Fruit fly (Drosophila melanogaster): ENCODE data around the gene CG15269.

dm6 chr2L:15067832-15068231 is 41.4 kb upstream of the CG15269 start:
- TF ChIP-seq CG8301 (tag; optimal IDR thresholded peaks at IDR 0.05), result no peak
- TF ChIP-seq CG9948 (tag; optimal IDR thresholded peaks at IDR 0.05), result no peak
- TF ChIP-seq CG8159 (tag; optimal IDR thresholded peaks at IDR 0.05), result no peak
- TF ChIP-seq CG14655 (GFP tag; optimal IDR thresholded peaks at IDR 0.05), result no peak
- TF ChIP-seq EcR (GFP tag; optimal IDR thresholded peaks at IDR 0.05), result no peak
- no peak for TF ChIP-seq Pif1B (GFP tag; optimal IDR thresholded peaks at IDR 0.05)
